Worm (Caenorhabditis elegans) whole organism, early embryonic: ENCODE data around the gene Y60C6A.1.
A peak's percentile ranks its signal among the peaks of the same experiment; 100 is the strongest.

Source experiments
- B0310.2 ChIP-seq: sonication (generic microtip); optimal IDR thresholded peaks from 2 replicates; lab custom pipeline; 2016; ENCODE audit warnings: mild to moderate bottlenecking, missing genetic modification characterization, missing compliant biosample characterization
- F13C5.2 ChIP-seq: sonication (generic microtip); optimal IDR thresholded peaks from 2 replicates; lab custom pipeline; 2017; ENCODE audit warnings: mild to moderate bottlenecking, missing genetic modification characterization, inconsistent platforms, missing compliant biosample characterization
- aly-1 ChIP-seq: sonication (generic microtip); optimal IDR thresholded peaks from 2 replicates; lab custom pipeline; 2016; ENCODE audit warnings: missing genetic modification characterization, missing compliant biosample characterization
- ama-1 ChIP-seq: fragments of 150-350 bp; optimal IDR thresholded peaks from 2 replicates; lab custom pipeline; 2014
- ceh-36 ChIP-seq: sonication (generic microtip); optimal IDR thresholded peaks from 2 replicates; lab custom pipeline; 2016; ENCODE audit warnings: missing genetic modification characterization, inconsistent platforms, missing compliant biosample characterization
- ets-7 ChIP-seq: sonication (generic microtip); optimal IDR thresholded peaks from 2 replicates; lab custom pipeline; 2016; ENCODE audit warnings: missing genotype, missing genetic modification characterization, missing compliant biosample characterization
- flt-1 ChIP-seq: fragments of 200-800 bp; sonication (Bioruptor generic); IDR thresholded peaks from 2 replicates; pipeline ENCODE4 v1.3.6; 2022; ENCODE audit warnings: missing genetic modification characterization, missing compliant biosample characterization
- hmbx-1 ChIP-seq: sonication (generic microtip); optimal IDR thresholded peaks from 2 replicates; lab custom pipeline; 2016; ENCODE audit warnings: mild to moderate bottlenecking, missing genetic modification characterization, missing compliant biosample characterization
- hmg-4 ChIP-seq: fragments of 200-800 bp; sonication (Bioruptor generic); optimal IDR thresholded peaks from 2 replicates; lab custom pipeline; 2018; ENCODE audit warnings: mild to moderate bottlenecking, missing genetic modification characterization, missing compliant biosample characterization
- scrt-1 ChIP-seq: fragments of 200-800 bp; sonication (Bioruptor generic); IDR thresholded peaks from 2 replicates; pipeline ENCODE4 v1.3.6; 2022; ENCODE audit warnings: missing genetic modification characterization, missing compliant biosample characterization
- sea-1 ChIP-seq: fragments of 200-800 bp; sonication (Bioruptor generic); conservative IDR thresholded peaks from 2 replicates; pipeline ENCODE4 v1.3.6; 2022; ENCODE audit warnings: missing genetic modification characterization, missing compliant biosample characterization
- tbx-11 ChIP-seq: fragments of 200-800 bp; sonication (Bioruptor generic); IDR thresholded peaks from 2 replicates; pipeline ENCODE4 v1.3.6; 2022; ENCODE audit warnings: missing genetic modification characterization, missing compliant biosample characterization
- tra-4 ChIP-seq: sonication (generic microtip); optimal IDR thresholded peaks from 2 replicates; lab custom pipeline; 2017; ENCODE audit warnings: missing genetic modification characterization, missing compliant biosample characterization

DNA sequence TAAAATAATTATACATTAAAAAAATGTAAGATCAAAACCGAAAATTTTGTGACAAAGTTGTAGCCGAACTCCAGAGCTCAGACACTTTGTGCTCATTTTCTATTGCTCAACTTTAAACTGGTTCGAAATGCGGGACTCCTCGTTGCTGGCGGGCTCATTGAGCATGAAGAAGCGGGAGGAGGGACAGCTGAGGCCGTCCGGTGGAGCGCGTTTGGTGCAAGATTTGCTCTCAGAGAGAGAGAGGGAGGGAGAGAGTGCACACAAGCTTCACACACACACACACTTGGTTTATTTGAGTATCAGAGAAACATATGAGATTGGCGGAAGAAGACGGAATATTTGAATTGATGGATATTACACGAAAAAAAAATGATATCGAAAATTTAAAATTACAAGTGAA, 27.2 kb downstream of the Y60C6A.1 start:
- TF ChIP-seq tbx-11 (no peak), ama-1 (lab: Kevin White, UChicago) (no peak), sea-1 (GFP tag; lab: Robert Waterston, UW) (no peak), B0310.2 (tag; lab: Kevin White, UChicago) (no peak), F13C5.2 (tag; lab: Kevin White, UChicago) (no peak), ets-7 (tag; lab: Kevin White, UChicago) (no peak), hmg-4 (GFP tag; lab: Kevin White, UChicago) (peak; percentile 54), flt-1 (GFP tag; lab: Robert Waterston, UW) (no peak), scrt-1 (no peak), ceh-36 (tag; lab: Kevin White, UChicago) (no peak), aly-1 (tag; lab: Kevin White, UChicago) (no peak), hmbx-1 (tag; lab: Kevin White, UChicago) (no peak), tra-4 (tag; lab: Kevin White, UChicago) (no peak)
